Worm (Caenorhabditis elegans) whole organism, young adult: ENCODE data around the gene Y43F8B.23.

Source experiments
- gei-17 ChIP-seq: fragments of 200-800 bp; sonication (Bioruptor generic); optimal IDR thresholded peaks from 2 replicates; lab custom pipeline; 2018; ENCODE audit warnings: mild to moderate bottlenecking, missing genetic modification characterization, missing compliant biosample characterization
- madf-3 ChIP-seq: fragments of 200-800 bp; sonication (Bioruptor generic); IDR thresholded peaks from 2 replicates; pipeline ENCODE4 v1.3.6; 2022; ENCODE audit warnings: missing genetic modification reagents, missing genetic modification characterization, missing compliant biosample characterization
- snpc-4 ChIP-seq, 5 experiments: fragments of 150-350 bp in 1 of 5; sonication (generic microtip) in 4 of 5; optimal IDR thresholded peaks; 2 replicates each; lab custom pipeline; 2014 to 2018; ENCODE audit warnings: missing genetic modification characterization in 5 of 5, missing biosample characterization in 3 of 5, antibody characterized with exemption in 2 of 5, mild to moderate bottlenecking in 2 of 5, missing compliant biosample characterization in 2 of 5, missing genotype in 2 of 5, moderate library complexity in 2 of 5, missing genetic modification reagents in 1 of 5

DNA sequence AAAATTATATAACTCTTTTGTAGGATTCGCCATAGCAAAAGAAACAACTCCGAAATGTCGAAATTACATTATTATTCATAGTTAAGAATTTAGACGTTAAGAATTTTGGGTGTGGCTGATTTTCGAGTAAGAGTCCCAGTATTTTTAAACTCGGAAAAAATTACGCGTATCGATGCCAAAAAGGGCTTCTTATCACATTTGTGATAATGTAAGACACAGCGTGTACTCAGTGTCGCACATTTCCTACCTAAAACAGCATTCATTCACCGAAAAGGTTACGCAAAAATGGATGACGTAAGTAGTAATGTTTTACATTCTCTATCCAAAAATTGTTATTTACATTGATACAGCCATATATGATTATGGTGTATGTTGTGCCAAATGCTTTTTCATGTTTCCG is 17.9 kb downstream of the Y43F8B.23 start, which contains the start of gene M04C3.5:
- TF ChIP-seq gei-17 (GFP tag; lab: Kevin White, UChicago) (no peak), snpc-4 (GFP tag; optimal IDR thresholded peaks at IDR 0.05; lab: Kevin White, UChicago) (no peak), snpc-4 (tag; optimal IDR thresholded peaks at IDR 0.05; lab: Kevin White, UChicago) (no peak), madf-3 (GFP tag; lab: Robert Waterston, UW) (no peak)
